Fruit fly (Drosophila melanogaster) whole organism, embryonic: Measurements from ENCODE around the gene qm.
A peak's percentile ranks its signal among the peaks of the same experiment; 100 is the strongest.

Source experiments
- Bgb ChIP-seq: fragments of 200-800 bp; sonication (Bioruptor generic); IDR thresholded peaks from 2 replicates; pipeline ENCODE4 v1.3.6; 2022; ENCODE audit warnings: missing biosample characterization, missing genetic modification characterization; ENCODE audit not compliant: partially characterized antibody
- CG10267 ChIP-seq: fragments of 200-800 bp; sonication (Bioruptor generic); optimal IDR thresholded peaks from 2 replicates; lab custom pipeline; 2018; ENCODE audit warnings: missing biosample characterization, mild to moderate bottlenecking, missing genetic modification characterization, moderate library complexity
- CG10979 ChIP-seq: fragments of 200-800 bp; sonication (Bioruptor generic); optimal IDR thresholded peaks from 2 replicates; lab custom pipeline; 2018; ENCODE audit warnings: missing biosample characterization, mild to moderate bottlenecking, missing genetic modification characterization, moderate library complexity
- CG12219 ChIP-seq: fragments of 200-800 bp; sonication (Bioruptor generic); optimal IDR thresholded peaks from 3 replicates; lab custom pipeline; 2018; ENCODE audit warnings: missing biosample characterization, mild to moderate bottlenecking, missing genetic modification characterization
- CG12236 ChIP-seq: fragments of 200-800 bp; sonication (Bioruptor generic); optimal IDR thresholded peaks from 2 replicates; lab custom pipeline; 2016; ENCODE audit warnings: missing biosample characterization, missing genetic modification characterization
- CG16813 ChIP-seq: fragments of 200-800 bp; sonication (Bioruptor generic); IDR thresholded peaks from 3 replicates; pipeline ENCODE4 v1.3.6; 2022; ENCODE audit warnings: missing biosample characterization, missing genetic modification characterization; ENCODE audit not compliant: partially characterized antibody
- CG17829 ChIP-seq: fragments of 200-800 bp; optimal IDR thresholded peaks from 2 replicates; lab custom pipeline; 2019; ENCODE audit warnings: missing biosample characterization, mild to moderate bottlenecking, missing genetic modification characterization, moderate library complexity
- CG2116 ChIP-seq: fragments of 200-800 bp; sonication (Bioruptor generic); optimal IDR thresholded peaks from 3 replicates; lab custom pipeline; 2018; ENCODE audit warnings: missing biosample characterization, mild to moderate bottlenecking, missing genetic modification characterization
- CG2129 ChIP-seq: fragments of 200-800 bp; sonication (Bioruptor generic); IDR thresholded peaks from 2 replicates; pipeline ENCODE4 v1.3.6; 2022; ENCODE audit warnings: missing biosample characterization, missing genetic modification characterization; ENCODE audit not compliant: partially characterized antibody
- CG2712 ChIP-seq: fragments of 200-800 bp; optimal IDR thresholded peaks from 3 replicates; lab custom pipeline; 2019; ENCODE audit warnings: missing biosample characterization, mild to moderate bottlenecking, missing genetic modification characterization, moderate library complexity
- CG30020 ChIP-seq: fragments of 200-800 bp; optimal IDR thresholded peaks from 2 replicates; lab custom pipeline; 2019; ENCODE audit warnings: missing biosample characterization, mild to moderate bottlenecking, missing genetic modification characterization, moderate library complexity
- CG3065 ChIP-seq: fragments of 200-800 bp; sonication (Bioruptor generic); optimal IDR thresholded peaks from 2 replicates; lab custom pipeline; 2016; ENCODE audit warnings: missing biosample characterization, missing genetic modification characterization
- CG34224 ChIP-seq: fragments of 200-800 bp; sonication (Bioruptor generic); IDR thresholded peaks from 3 replicates; pipeline ENCODE4 v1.3.6; 2022; ENCODE audit warnings: missing biosample characterization, missing genetic modification characterization; ENCODE audit not compliant: partially characterized antibody
- CG8290 ChIP-seq, 3 experiments: fragments of 200-800 bp; sonication (Bioruptor generic); optimal IDR thresholded peaks; 2 replicates each; lab custom pipeline; 2016 to 2019; ENCODE audit warnings: missing biosample characterization in 3 of 3, missing genetic modification characterization in 3 of 3, mild to moderate bottlenecking in 2 of 3, moderate library complexity in 1 of 3
- CG9797 ChIP-seq: fragments of 200-800 bp; sonication (Bioruptor generic); optimal IDR thresholded peaks from 3 replicates; lab custom pipeline; 2018; ENCODE audit warnings: missing biosample characterization, mild to moderate bottlenecking, missing genetic modification characterization
- CoRest ChIP-seq: fragments of 200-800 bp; sonication (Bioruptor generic); optimal IDR thresholded peaks from 3 replicates; lab custom pipeline; 2018; ENCODE audit warnings: missing biosample characterization, mild to moderate bottlenecking, missing genetic modification characterization, moderate library complexity
- Dll ChIP-seq: fragments of 200-800 bp; sonication (Bioruptor generic); IDR thresholded peaks from 4 replicates; pipeline ENCODE4 v1.3.6; 2022; ENCODE audit warnings: missing biosample characterization, missing genetic modification characterization; ENCODE audit not compliant: partially characterized antibody
- Dref ChIP-seq: fragments of 200-800 bp; sonication (Bioruptor generic); IDR thresholded peaks from 2 replicates; pipeline ENCODE4 v1.3.6; 2022; ENCODE audit warnings: missing biosample characterization, missing genetic modification characterization
- Ets97D ChIP-seq: fragments of 200-800 bp; sonication (Bioruptor generic); optimal IDR thresholded peaks from 3 replicates; lab custom pipeline; 2016; ENCODE audit warnings: missing biosample characterization, missing genetic modification characterization
- Hr39 ChIP-seq: fragments of >200 bp; optimal IDR thresholded peaks from 2 replicates; lab custom pipeline; 2017
- Jarid2 ChIP-seq: fragments of 200-800 bp; sonication (Bioruptor generic); optimal IDR thresholded peaks from 3 replicates; lab custom pipeline; 2017; ENCODE audit warnings: mild to moderate bottlenecking, missing biosample characterization, missing genetic modification reagents, missing genetic modification characterization
- MESR4 ChIP-seq: fragments of 200-800 bp; sonication (Bioruptor generic); optimal IDR thresholded peaks from 2 replicates; lab custom pipeline; 2018; ENCODE audit warnings: missing biosample characterization, mild to moderate bottlenecking, missing genetic modification characterization, moderate library complexity
- Max ChIP-seq: fragments of 200-800 bp; sonication (Bioruptor generic); optimal IDR thresholded peaks from 2 replicates; lab custom pipeline; 2016; ENCODE audit warnings: missing biosample characterization, mild to moderate bottlenecking, missing genetic modification characterization
- Nf-YB ChIP-seq: fragments of 200-800 bp; sonication (Bioruptor generic); optimal IDR thresholded peaks from 3 replicates; lab custom pipeline; 2019; ENCODE audit warnings: missing biosample characterization, mild to moderate bottlenecking, missing genetic modification characterization, moderate library complexity
- Nf-YC ChIP-seq: fragments of 200-800 bp; optimal IDR thresholded peaks from 3 replicates; lab custom pipeline; 2019; ENCODE audit warnings: missing biosample characterization, mild to moderate bottlenecking, missing genetic modification characterization, moderate library complexity
- Opbp ChIP-seq: fragments of 200-800 bp; sonication (Bioruptor generic); IDR thresholded peaks from 3 replicates; pipeline ENCODE4 v1.3.6; 2022; ENCODE audit warnings: missing biosample characterization, missing genetic modification characterization; ENCODE audit not compliant: partially characterized antibody
- Stat92E ChIP-seq, 3 experiments: fragments of >200 bp in 2 of 3; fragments of 200-800 bp in 1 of 3; sonication (Bioruptor generic) in 1 of 3; optimal IDR thresholded peaks; 2 replicates each; lab custom pipeline; 2017 to 2019; ENCODE audit warnings: missing biosample characterization in 3 of 3, missing genetic modification characterization in 3 of 3, mild to moderate bottlenecking in 1 of 3, moderate library complexity in 1 of 3
- YL-1 ChIP-seq: fragments of 200-800 bp; sonication (Bioruptor generic); optimal IDR thresholded peaks from 3 replicates; lab custom pipeline; 2017; ENCODE audit warnings: missing biosample characterization, mild to moderate bottlenecking, missing genetic modification characterization
- amos ChIP-seq: fragments of 200-800 bp; sonication (Bioruptor generic); IDR thresholded peaks from 2 replicates; pipeline ENCODE4 v1.3.6; 2022; ENCODE audit warnings: missing biosample characterization, missing genetic modification characterization; ENCODE audit not compliant: partially characterized antibody
- az2 ChIP-seq: fragments of 200-800 bp; sonication (Bioruptor generic); optimal IDR thresholded peaks from 3 replicates; lab custom pipeline; 2016; ENCODE audit warnings: missing biosample characterization, missing genetic modification characterization
- bab2 ChIP-seq: fragments of 200-800 bp; sonication (Bioruptor generic); optimal IDR thresholded peaks from 2 replicates; lab custom pipeline; 2016; ENCODE audit warnings: missing biosample characterization, missing genetic modification characterization
- br ChIP-seq: fragments of >200 bp; optimal IDR thresholded peaks from 2 replicates; lab custom pipeline; 2017
- bsh ChIP-seq, 2 experiments: fragments of 200-800 bp; sonication (Bioruptor generic); optimal IDR thresholded peaks; 2 replicates each; lab custom pipeline; 2017 to 2018; ENCODE audit warnings: mild to moderate bottlenecking in 2 of 2, missing biosample characterization in 2 of 2, missing genetic modification characterization in 2 of 2, moderate library complexity in 1 of 2
- chinmo ChIP-seq: fragments of 200-800 bp; sonication (Bioruptor generic); IDR thresholded peaks from 4 replicates; pipeline ENCODE4 v1.3.6; 2022; ENCODE audit warnings: missing biosample characterization, missing genetic modification characterization; ENCODE audit not compliant: partially characterized antibody
- dm ChIP-seq: fragments of 200-800 bp; sonication (Bioruptor generic); optimal IDR thresholded peaks from 3 replicates; lab custom pipeline; 2016; ENCODE audit warnings: missing biosample characterization, missing genetic modification characterization
- dysf ChIP-seq: fragments of 200-800 bp; sonication (Bioruptor generic); IDR thresholded peaks from 3 replicates; pipeline ENCODE4 v1.3.6; 2022; ENCODE audit warnings: missing biosample characterization, missing genetic modification characterization
- gsb-n ChIP-seq: fragments of 200-800 bp; sonication (Bioruptor generic); optimal IDR thresholded peaks from 3 replicates; lab custom pipeline; 2018; ENCODE audit warnings: missing biosample characterization, mild to moderate bottlenecking, missing genetic modification characterization
- insv ChIP-seq, 2 experiments: fragments of 200-800 bp; sonication (Bioruptor generic); optimal IDR thresholded peaks; 3 replicates each; lab custom pipeline; 2016 to 2018; ENCODE audit warnings: missing biosample characterization in 2 of 2, missing genetic modification characterization in 2 of 2
- jigr1 ChIP-seq: fragments of 200-800 bp; sonication (Bioruptor generic); IDR thresholded peaks from 3 replicates; pipeline ENCODE4 v1.3.6; 2022; ENCODE audit warnings: missing biosample characterization, missing genetic modification characterization
- nmo ChIP-seq: fragments of 200-800 bp; sonication (Bioruptor generic); optimal IDR thresholded peaks from 2 replicates; lab custom pipeline; 2018; ENCODE audit warnings: missing biosample characterization, mild to moderate bottlenecking, missing genetic modification characterization, moderate library complexity
- nom ChIP-seq: fragments of 200-800 bp; sonication (Bioruptor generic); optimal IDR thresholded peaks from 2 replicates; lab custom pipeline; 2017; ENCODE audit warnings: missing biosample characterization, missing genetic modification characterization, mild to moderate bottlenecking, moderate library complexity, missing genetic modification reagents
- org-1 ChIP-seq: fragments of 200-800 bp; sonication (Bioruptor generic); optimal IDR thresholded peaks from 2 replicates; lab custom pipeline; 2017; ENCODE audit warnings: missing biosample characterization, missing genetic modification characterization
- stwl ChIP-seq: fragments of 200-800 bp; sonication (Bioruptor generic); optimal IDR thresholded peaks from 3 replicates; lab custom pipeline; 2018; ENCODE audit warnings: missing biosample characterization, mild to moderate bottlenecking, missing genetic modification characterization, moderate library complexity
- sug ChIP-seq: fragments of 200-800 bp; optimal IDR thresholded peaks from 2 replicates; lab custom pipeline; 2019; ENCODE audit warnings: missing biosample characterization, mild to moderate bottlenecking, missing genetic modification characterization, moderate library complexity
- tin ChIP-seq: fragments of 200-800 bp; sonication (Bioruptor generic); optimal IDR thresholded peaks from 3 replicates; lab custom pipeline; 2016; ENCODE audit warnings: missing biosample characterization, missing genetic modification characterization
- unc-4 ChIP-seq: fragments of 200-800 bp; sonication (Bioruptor generic); IDR thresholded peaks from 2 replicates; pipeline ENCODE4 v1.3.6; 2022; ENCODE audit warnings: missing biosample characterization, missing genetic modification characterization; ENCODE audit not compliant: partially characterized antibody
- vvl ChIP-seq: fragments of 200-800 bp; sonication (Bioruptor generic); IDR thresholded peaks from 2 replicates; pipeline ENCODE4 v1.3.6; 2022; ENCODE audit warnings: missing biosample characterization, missing genetic modification characterization
- wor ChIP-seq: fragments of 200-800 bp; sonication (Bioruptor generic); IDR thresholded peaks from 2 replicates; pipeline ENCODE4 v1.3.6; 2022; ENCODE audit warnings: missing biosample characterization, missing genetic modification characterization

qm gene

DNA sequence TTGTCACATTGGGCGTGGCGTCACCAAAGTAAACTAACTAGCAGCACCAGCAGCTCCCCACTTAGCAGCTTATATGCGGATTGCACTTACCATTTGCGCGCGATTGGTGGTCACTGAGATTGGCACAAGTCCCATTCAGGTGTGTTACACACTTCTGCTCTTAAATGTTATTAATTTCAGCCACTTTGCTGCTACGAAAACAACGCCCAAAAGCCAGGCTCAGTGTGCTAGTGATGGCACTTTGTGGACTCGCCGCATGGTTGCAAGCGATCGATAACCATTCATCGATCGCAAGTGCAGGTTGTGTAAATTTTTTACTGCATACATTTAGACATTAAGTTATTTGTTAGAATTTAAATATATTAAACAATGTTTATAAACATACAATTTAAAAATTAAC lies 13.1 kb upstream of the qm start, which contains the start of the genes wrm1 and wrm2 (continued):
- TF ChIP-seq Ets97D (GFP tag; lab: Kevin White, UChicago) (peak; percentile 56), CG12219 (GFP tag; lab: Kevin White, UChicago) (no peak), YL-1 (GFP tag; lab: Kevin White, UChicago) (peak; percentile 93), unc-4 (GFP tag; lab: Robert Waterston, UW) (peak; percentile 62), CG2129 (GFP tag; lab: Robert Waterston, UW) (peak; percentile 53), CG2116 (GFP tag; lab: Kevin White, UChicago) (peak; percentile 99), gsb-n (peak; percentile 89), br (lab: Kevin White, UChicago) (no peak), org-1 (GFP tag; lab: Kevin White, UChicago) (no peak), nmo (GFP tag; lab: Kevin White, UChicago) (peak; percentile 42), insv (GFP tag; optimal IDR thresholded peaks at IDR 0.05; lab: Kevin White, UChicago) (peak in 1 of 2 experiments; percentile 60), vvl (GFP tag; lab: Robert Waterston, UW) (0 out of 2 replicates have a peak, but pooled peaks have one; percentile 26), CG12236 (no peak), stwl (tag; lab: Kevin White, UChicago) (peak; percentile 76), Dref (GFP tag; lab: Robert Waterston, UW) (peak; percentile 84), Hr39 (lab: Kevin White, UChicago) (no peak), chinmo (GFP tag; lab: Robert Waterston, UW) (0 out of 4 replicates have a peak, but pooled peaks have one; percentile 13), wor (GFP tag; lab: Robert Waterston, UW) (no peak), CG3065 (peak; percentile 66), amos (GFP tag; lab: Robert Waterston, UW) (peak; percentile 66), CG10267 (peak; percentile 47), CG30020 (peak; percentile 7), CoRest (tag; lab: Kevin White, UChicago) (peak; percentile 15), CG8290 (GFP tag; optimal IDR thresholded peaks at IDR 0.05; lab: Kevin White, UChicago) (peak; percentile 38), CG8290 (tag; optimal IDR thresholded peaks at IDR 0.05; lab: Kevin White, UChicago) (peak in 1 of 2 experiments; percentile 95), bab2 (GFP tag; lab: Kevin White, UChicago) (no peak), Nf-YB (GFP tag; lab: Kevin White, UChicago) (peak; percentile 7), Max (GFP tag; lab: Kevin White, UChicago) (peak; percentile 31), dysf (GFP tag; lab: Robert Waterston, UW) (no peak), sug (tag; lab: Kevin White, UChicago) (peak; percentile 19), Opbp (GFP tag; lab: Robert Waterston, UW) (peak; percentile 63; the same call in 2 of the 3 replicates), CG34224 (GFP tag; lab: Robert Waterston, UW) (peak; percentile 46; the same call in 1 of the 3 replicates), MESR4 (GFP tag; lab: Kevin White, UChicago) (peak; percentile 98), jigr1 (GFP tag; lab: Robert Waterston, UW) (no peak), CG9797 (GFP tag; lab: Kevin White, UChicago) (peak; percentile 25), CG17829 (peak; percentile 22), nom (GFP tag; lab: Kevin White, UChicago) (peak; percentile 28), CG2712 (tag; lab: Kevin White, UChicago) (peak; percentile 42), Nf-YC (peak; percentile 10), Bgb (GFP tag; lab: Robert Waterston, UW) (peak; percentile 70), dm (peak; percentile 54), Stat92E (GFP tag; optimal IDR thresholded peaks at IDR 0.05; lab: Kevin White, UChicago) (peak in 1 of 3 experiments; percentile 73), CG10979 (tag; lab: Kevin White, UChicago) (peak; percentile 7), tin (GFP tag; lab: Kevin White, UChicago) (no peak), bsh (GFP tag; optimal IDR thresholded peaks at IDR 0.05; lab: Kevin White, UChicago) (no peak), CG16813 (GFP tag; lab: Robert Waterston, UW) (peak; percentile 57; the same call in 2 of the 3 replicates), Jarid2 (no peak), Dll (GFP tag; lab: Robert Waterston, UW) (peak; percentile 69; the same call in 3 of the 4 replicates), az2 (GFP tag; lab: Kevin White, UChicago) (no peak)
